Worm (Caenorhabditis elegans): ENCODE measurements around the gene C37C3.12.
A peak's percentile ranks its signal among the peaks of the same experiment; 100 is the strongest.

The C37C3.12 gene

ce11 chrV:7857931-7858330 lies 18.5 kb upstream of the C37C3.12 start, which contains the start of gene C37C3.1:
Gene C37C3.1 (plus strand): TSS chrV:7857963.
- no peak for TF ChIP-seq F57A8.1 (GFP tag; optimal IDR thresholded peaks at IDR 0.05)
- TF ChIP-seq cebp-2 (GFP tag; IDR thresholded peaks at IDR 0.05): no peak
- TF ChIP-seq hsf-1 (GFP tag; IDR thresholded peaks at IDR 0.05): peak; percentile 76
- TF ChIP-seq mxl-1 (tag; optimal IDR thresholded peaks at IDR 0.05): no peak
- no peak for TF ChIP-seq Y79H2A.3 (GFP tag; conservative IDR thresholded peaks at IDR 0.05)
- TF ChIP-seq dpff-1 (tag; optimal IDR thresholded peaks at IDR 0.05): no peak
- no peak for TF ChIP-seq F23B12.7 (tag; optimal IDR thresholded peaks at IDR 0.05; ENCODE audit: insufficient read depth)
- TF ChIP-seq F37B4.10 (GFP tag; IDR thresholded peaks at IDR 0.05): no peak
- TF ChIP-seq Y56A3A.18 (GFP tag; IDR thresholded peaks at IDR 0.05): no peak; the same call in 1 of the 2 replicates
- TF ChIP-seq lin-26 (GFP tag; IDR thresholded peaks at IDR 0.05): no peak
- TF ChIP-seq tbx-9 (tag; optimal IDR thresholded peaks at IDR 0.05; ENCODE audit: borderline replicate concordance): no peak
- 0 out of 2 replicates have a peak, but pooled peaks have one; percentile 19 for TF ChIP-seq D2030.7 (GFP tag; IDR thresholded peaks at IDR 0.05)
- no peak for TF ChIP-seq F52B5.7 (tag; optimal IDR thresholded peaks at IDR 0.05)
- TF ChIP-seq repo-1 (tag; optimal IDR thresholded peaks at IDR 0.05): peak; percentile 85
- no peak for TF ChIP-seq bed-1 (GFP tag; IDR thresholded peaks at IDR 0.05)
- TF ChIP-seq madf-10 (tag; optimal IDR thresholded peaks at IDR 0.05): no peak
- TF ChIP-seq T26A5.8 (tag; optimal IDR thresholded peaks at IDR 0.05): peak; percentile 11
- TF ChIP-seq ceh-58 (GFP tag; IDR thresholded peaks at IDR 0.05): no peak
- TF ChIP-seq rec-8 (tag; optimal IDR thresholded peaks at IDR 0.05): no peak
- no peak for TF ChIP-seq nhr-80 (tag; optimal IDR thresholded peaks at IDR 0.05)
- TF ChIP-seq nhr-90 (tag; optimal IDR thresholded peaks at IDR 0.05): no peak
- no peak for TF ChIP-seq ztf-3 (GFP tag; optimal IDR thresholded peaks at IDR 0.05)
- TF ChIP-seq let-526 (GFP tag; IDR thresholded peaks at IDR 0.05): 0 out of 2 replicates have a peak, but pooled peaks have one; percentile 9
- no peak for TF ChIP-seq Y95B8A.8 (GFP tag; IDR thresholded peaks at IDR 0.05)
- no peak for TF ChIP-seq ztf-28 (GFP tag; IDR thresholded peaks at IDR 0.05)
- no peak for TF ChIP-seq egl-18 (GFP tag; IDR thresholded peaks at IDR 0.05)
- TF ChIP-seq lag-1 (GFP tag; IDR thresholded peaks at IDR 0.05): no peak
- TF ChIP-seq hmg-1.2 (GFP tag; IDR thresholded peaks at IDR 0.05): 0 out of 2 replicates have a peak, but pooled peaks have one; percentile 8
- no peak for TF ChIP-seq egl-44 (GFP tag; IDR thresholded peaks at IDR 0.05)
- no peak for TF ChIP-seq madf-8 (GFP tag; conservative IDR thresholded peaks at IDR 0.05)
- no peak for TF ChIP-seq F57C9.4 (tag; optimal IDR thresholded peaks at IDR 0.05)
- no peak for TF ChIP-seq madf-3 (GFP tag; IDR thresholded peaks at IDR 0.05)
- TF ChIP-seq K12H6.12 (tag; optimal IDR thresholded peaks at IDR 0.05): no peak
- no peak for TF ChIP-seq unc-62 (GFP tag; optimal IDR thresholded peaks at IDR 0.05)
- no peak for TF ChIP-seq xnd-1 (tag; optimal IDR thresholded peaks at IDR 0.05)
- TF ChIP-seq B0336.3 (GFP tag; IDR thresholded peaks at IDR 0.05): peak; percentile 64; the same call in 1 of the 2 replicates
- no peak for TF ChIP-seq C17E4.6 (GFP tag; IDR thresholded peaks at IDR 0.05)
- no peak for TF ChIP-seq die-1 (tag; optimal IDR thresholded peaks at IDR 0.05)
- TF ChIP-seq B0261.1 (tag; optimal IDR thresholded peaks at IDR 0.05): no peak
- no peak for TF ChIP-seq snpc-3.4 (tag; optimal IDR thresholded peaks at IDR 0.05)
- no peak for TF ChIP-seq aptf-3 (GFP tag; IDR thresholded peaks at IDR 0.05)
- TF ChIP-seq nfya-1 (tag; optimal IDR thresholded peaks at IDR 0.05; ENCODE audit: borderline replicate concordance, insufficient read depth): no peak
- TF ChIP-seq mcd-1 (GFP tag; IDR thresholded peaks at IDR 0.05): no peak
- 0 out of 2 replicates have a peak, but pooled peaks have one; percentile 40 for TF ChIP-seq nhr-120 (GFP tag; IDR thresholded peaks at IDR 0.05)
- no peak for TF ChIP-seq attf-3 (GFP tag; conservative IDR thresholded peaks at IDR 0.05)
- TF ChIP-seq lin-35 (GFP tag; optimal IDR thresholded peaks at IDR 0.05): peak in 1 of 3 experiments; percentile 3
- no peak for TF ChIP-seq ztf-6 (GFP tag; IDR thresholded peaks at IDR 0.05)
- TF ChIP-seq ceh-27 (GFP tag; optimal IDR thresholded peaks at IDR 0.05): no peak
- no peak for TF ChIP-seq nfya-2 (GFP tag; IDR thresholded peaks at IDR 0.05)
- no peak for TF ChIP-seq pha-4 (tag; optimal IDR thresholded peaks at IDR 0.05)

All from whole organism, young adult.